Fruit fly (Drosophila melanogaster): ENCODE data around the gene CG34129.
A peak's percentile ranks its signal among the peaks of the same experiment; 100 is the strongest.

Gene CG34129

DNA sequence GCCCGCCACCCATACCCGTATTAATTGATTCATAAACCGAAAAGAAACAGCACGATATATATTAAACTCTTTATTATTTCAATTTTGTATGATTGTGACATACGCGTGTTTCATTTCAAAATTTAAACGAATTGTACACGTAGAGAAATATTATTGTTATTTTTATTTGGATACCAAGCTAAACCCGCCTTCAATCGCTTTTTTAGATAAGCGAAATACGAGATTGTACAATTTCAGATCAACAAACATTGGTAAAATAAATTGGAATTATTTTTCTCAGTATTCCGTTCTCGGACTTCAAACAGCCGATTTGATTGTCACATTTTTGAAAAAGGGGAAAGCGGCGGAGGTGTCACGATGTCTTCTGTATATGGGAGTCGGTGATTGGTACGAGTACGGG lies 44.0 kb upstream of the CG34129 start (continued):
- TF ChIP-seq lab (GFP tag; optimal IDR thresholded peaks at IDR 0.05) (peak; percentile 43), ash1 (GFP tag; optimal IDR thresholded peaks at IDR 0.05) (no peak), z (GFP tag; IDR thresholded peaks at IDR 0.05) (no peak), toy (GFP tag; IDR thresholded peaks at IDR 0.05) (no peak), HLH4C (GFP tag; IDR thresholded peaks at IDR 0.05; ENCODE audit: partially characterized antibody) (no peak), CG17186 (GFP tag; optimal IDR thresholded peaks at IDR 0.05) (no peak), Opbp (GFP tag; IDR thresholded peaks at IDR 0.05; ENCODE audit: partially characterized antibody) (no peak), Six4 (GFP tag; optimal IDR thresholded peaks at IDR 0.05) (no peak), CG8944 (GFP tag; optimal IDR thresholded peaks at IDR 0.05) (peak; percentile 7), CG2202 (tag; optimal IDR thresholded peaks at IDR 0.05) (no peak), D19A (tag; optimal IDR thresholded peaks at IDR 0.05) (peak; percentile 28), CG13296 (GFP tag; optimal IDR thresholded peaks at IDR 0.05) (no peak), Dip2 (GFP tag; IDR thresholded peaks at IDR 0.05) (no peak), CG11504 (tag; optimal IDR thresholded peaks at IDR 0.05) (peak; percentile 56), CG9215 (GFP tag; IDR thresholded peaks at IDR 0.05) (no peak), CG15011 (GFP tag; optimal IDR thresholded peaks at IDR 0.05) (no peak), fd102C (GFP tag; optimal IDR thresholded peaks at IDR 0.05) (no peak), HmgZ (tag; optimal IDR thresholded peaks at IDR 0.05) (no peak), nerfin-1 (tag; optimal IDR thresholded peaks at IDR 0.05) (no peak), CG10462 (GFP tag; optimal IDR thresholded peaks at IDR 0.05) (no peak), B-H2 (GFP tag; optimal IDR thresholded peaks at IDR 0.05) (no peak), CG7928 (GFP tag; optimal IDR thresholded peaks at IDR 0.05) (no peak), CG10979 (tag; optimal IDR thresholded peaks at IDR 0.05) (peak; percentile 19), amos (GFP tag; IDR thresholded peaks at IDR 0.05; ENCODE audit: partially characterized antibody) (no peak), CG30403 (GFP tag; optimal IDR thresholded peaks at IDR 0.05) (peak; percentile 55), zf30C (GFP tag; optimal IDR thresholded peaks at IDR 0.05) (no peak), ind (GFP tag; optimal IDR thresholded peaks at IDR 0.05) (peak; percentile 52), ci (GFP tag; IDR thresholded peaks at IDR 0.05) (peak; percentile 73; the same call in 2 of the 3 replicates), CG2875 (GFP tag; optimal IDR thresholded peaks at IDR 0.05) (no peak), emc (GFP tag; optimal IDR thresholded peaks at IDR 0.05) (no peak), ewg (GFP tag; optimal IDR thresholded peaks at IDR 0.05) (no peak), Mad (GFP tag; optimal IDR thresholded peaks at IDR 0.05) (no peak), CG14860 (GFP tag; IDR thresholded peaks at IDR 0.05; ENCODE audit: partially characterized antibody) (no peak), Med (GFP tag) (peak; percentile 91), ken (GFP tag; IDR thresholded peaks at IDR 0.05) (no peak), lilli (GFP tag; optimal IDR thresholded peaks at IDR 0.05) (peak; percentile 41), CoRest (tag; optimal IDR thresholded peaks at IDR 0.05) (peak; percentile 33), fru (optimal IDR thresholded peaks at IDR 0.05) (no peak), YL-1 (GFP tag; optimal IDR thresholded peaks at IDR 0.05) (no peak), CG10209 (GFP tag; optimal IDR thresholded peaks at IDR 0.05) (peak; percentile 41), Dek (tag; optimal IDR thresholded peaks at IDR 0.05) (no peak), CG3726 (GFP tag; IDR thresholded peaks at IDR 0.05) (no peak), CG2120 (GFP tag; optimal IDR thresholded peaks at IDR 0.05) (peak; percentile 64), Hr51 (GFP tag; optimal IDR thresholded peaks at IDR 0.05) (peak in 1 of 2 experiments; percentile 66), Sin3A (optimal IDR thresholded peaks at IDR 0.05) (no peak), CG18262 (tag; optimal IDR thresholded peaks at IDR 0.05) (peak; percentile 34), gce (GFP tag; IDR thresholded peaks at IDR 0.05) (peak; percentile 48; the same call in 1 of the 3 replicates), sc (optimal IDR thresholded peaks at IDR 0.05) (no peak), sc (GFP tag; optimal IDR thresholded peaks at IDR 0.05) (no peak), Ada2b (GFP tag; IDR thresholded peaks at IDR 0.05) (peak; percentile 55), gcm (GFP tag; optimal IDR thresholded peaks at IDR 0.05) (no peak), CG9609 (GFP tag; optimal IDR thresholded peaks at IDR 0.05) (peak; percentile 13)

All from whole organism, embryonic.